Fruit fly (Drosophila melanogaster) whole organism, wandering third instar larva: Measurements from ENCODE around the gene CG17010.
A peak's percentile ranks its signal among the peaks of the same experiment; 100 is the strongest.

ENCODE experiments used
- CrebA ChIP-seq: fragments of 200-800 bp; sonication (Bioruptor generic); optimal IDR thresholded peaks from 2 replicates; lab custom pipeline; 2016; ENCODE audit warnings: missing biosample characterization, mild to moderate bottlenecking, missing genetic modification characterization, borderline replicate concordance
- Dfd ChIP-seq: fragments of >200 bp; optimal IDR thresholded peaks from 2 replicates; lab custom pipeline; 2017; ENCODE audit warnings: missing biosample characterization, missing genetic modification characterization
- Dif ChIP-seq: fragments of 200-275, 200-300 bp; sonication (Bioruptor generic); optimal IDR thresholded peaks from 2 replicates; lab custom pipeline; 2018; ENCODE audit warnings: missing biosample characterization, missing genetic modification characterization; ENCODE audit not compliant: partially characterized antibody
- HLH106 ChIP-seq: fragments of 200-800 bp; optimal IDR thresholded peaks from 3 replicates; lab custom pipeline; 2019; ENCODE audit warnings: missing biosample characterization, mild to moderate bottlenecking, missing genetic modification characterization, moderate library complexity
- dmrt93B ChIP-seq: fragments of 200-800 bp; sonication (Bioruptor generic); optimal IDR thresholded peaks from 2 replicates; lab custom pipeline; 2018; ENCODE audit warnings: missing biosample characterization, mild to moderate bottlenecking, missing genetic modification characterization
- dsf ChIP-seq: sonication (Bioruptor generic); optimal IDR thresholded peaks from 2 replicates; lab custom pipeline; 2016; ENCODE audit warnings: missing biosample characterization, missing genetic modification characterization, borderline replicate concordance
- lola ChIP-seq: fragments of >200 bp; optimal IDR thresholded peaks from 2 replicates; lab custom pipeline; 2017; ENCODE audit warnings: missing biosample characterization, missing genetic modification characterization
- pan ChIP-seq: fragments of >200 bp; optimal IDR thresholded peaks from 2 replicates; lab custom pipeline; 2017
- tai ChIP-seq: sonication (Bioruptor generic); optimal IDR thresholded peaks from 2 replicates; lab custom pipeline; 2016; ENCODE audit warnings: missing biosample characterization, missing genetic modification characterization

DNA sequence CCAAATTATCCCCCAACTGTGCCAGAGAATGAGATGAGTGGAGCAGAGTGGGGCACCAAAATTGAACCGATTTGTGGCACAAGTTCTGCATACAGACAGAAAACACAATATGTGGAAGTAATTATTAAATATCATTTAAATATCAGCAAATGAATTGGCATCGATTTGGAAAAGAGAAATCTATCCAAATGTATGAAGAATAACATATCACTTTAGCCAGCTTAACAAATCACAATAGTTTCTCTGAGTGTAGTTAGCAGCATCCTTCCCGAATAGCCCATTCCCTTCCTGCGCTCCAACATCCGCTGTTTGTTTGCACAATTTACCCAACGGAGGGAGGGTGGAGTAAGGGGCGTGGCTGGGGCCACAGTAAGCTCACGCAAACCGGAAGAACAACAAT is 41.4 kb upstream of the CG17010 start:
- TF ChIP-seq Dif (GFP tag; lab: Kevin White, UChicago) = no peak
- peak; percentile 40 for TF ChIP-seq HLH106 (tag; lab: Kevin White, UChicago)
- TF ChIP-seq dmrt93B = no peak
- TF ChIP-seq pan = no peak
- TF ChIP-seq tai (GFP tag; lab: Kevin White, UChicago) = no peak
- no peak for TF ChIP-seq Dfd
- TF ChIP-seq CrebA (GFP tag; lab: Kevin White, UChicago) = no peak
- no peak for TF ChIP-seq lola (GFP tag; lab: Kevin White, UChicago)
- TF ChIP-seq dsf (GFP tag; lab: Kevin White, UChicago) = no peak
